In genomic region chr3R:8306188-8306926, dm6 we compare ENCODE assay signal across 5 fruit fly cellular contexts.
A peak's percentile ranks its signal among the peaks of the same experiment; 100 is the strongest.
TF ChIP-seq lines count a peak whose summit lies in the region.

No protein-coding gene starts in this region.

- peak; percentile 20 to 50 for TF ChIP-seq CTCF in S2 (optimal IDR thresholded peaks at IDR 0.05; lab: Kevin White, UChicago)
- TF ChIP-seq CTCF in whole organism, embryonic (GFP tag; optimal IDR thresholded peaks at IDR 0.05; lab: Kevin White, UChicago): peak; percentile 73

TF ChIP-seq in whole organism, adult, 20 proteins besides CTCF, POLR2A, EP300 and RAD21:
- TF ChIP-seq CG12768 (GFP tag; optimal IDR thresholded peaks at IDR 0.05; lab: Kevin White, UChicago) (peak; percentile 2), pad (GFP tag; optimal IDR thresholded peaks at IDR 0.05; lab: Kevin White, UChicago) (peak; percentile 99), CG1620 (GFP tag; optimal IDR thresholded peaks at IDR 0.05; lab: Kevin White, UChicago) (no peak), kay (GFP tag; lab: Kevin White, UChicago; ENCODE audit: borderline replicate concordance) (no peak)

TF ChIP-seq in whole organism, embryonic, 481 proteins besides CTCF, POLR2A, EP300 and RAD21 (continues in another document):
- TF ChIP-seq CG15601 (tag; optimal IDR thresholded peaks at IDR 0.05; lab: Kevin White, UChicago): peak; percentile 5
- TF ChIP-seq CG3407 (GFP tag; optimal IDR thresholded peaks at IDR 0.05; lab: Kevin White, UChicago): peak; percentile 3
- peak; percentile 9; the same call in 1 of the 2 replicates for TF ChIP-seq CG32767 (GFP tag; IDR thresholded peaks at IDR 0.05; lab: Robert Waterston, UW)
- TF ChIP-seq CG3281 (GFP tag; optimal IDR thresholded peaks at IDR 0.05; lab: Kevin White, UChicago): no peak
- TF ChIP-seq amos (GFP tag; IDR thresholded peaks at IDR 0.05; lab: Robert Waterston, UW; ENCODE audit: partially characterized antibody): peak; percentile 68
- no peak for TF ChIP-seq MESR4 (GFP tag; optimal IDR thresholded peaks at IDR 0.05; lab: Kevin White, UChicago)
- TF ChIP-seq MTF-1 (GFP tag; optimal IDR thresholded peaks at IDR 0.05; lab: Kevin White, UChicago; ENCODE audit: borderline replicate concordance): no peak
- TF ChIP-seq trem (tag; optimal IDR thresholded peaks at IDR 0.05; lab: Kevin White, UChicago): peak; percentile 6
- peak; percentile 55 for TF ChIP-seq cwo (GFP tag; optimal IDR thresholded peaks at IDR 0.05; lab: Kevin White, UChicago)
- no peak for TF ChIP-seq PHDP (tag; optimal IDR thresholded peaks at IDR 0.05; lab: Kevin White, UChicago)
- no peak for TF ChIP-seq CG6813 (GFP tag; optimal IDR thresholded peaks at IDR 0.05; lab: Kevin White, UChicago)
- TF ChIP-seq CoRest (tag; optimal IDR thresholded peaks at IDR 0.05; lab: Kevin White, UChicago): no peak
- TF ChIP-seq Scr (GFP tag; IDR thresholded peaks at IDR 0.05; lab: Robert Waterston, UW; ENCODE audit: partially characterized antibody): peak; percentile 19
- no peak for TF ChIP-seq Kr (GFP tag; optimal IDR thresholded peaks at IDR 0.05; lab: Kevin White, UChicago)
- TF ChIP-seq Dll (GFP tag; IDR thresholded peaks at IDR 0.05; lab: Robert Waterston, UW; ENCODE audit: partially characterized antibody): peak; percentile 25; the same call in 1 of the 4 replicates
- peak; percentile 91 for TF ChIP-seq crol (GFP tag; IDR thresholded peaks at IDR 0.05; lab: Robert Waterston, UW)
- TF ChIP-seq CG33557 (GFP tag; optimal IDR thresholded peaks at IDR 0.05; lab: Kevin White, UChicago): peak; percentile 8
- TF ChIP-seq Doc3 (GFP tag; IDR thresholded peaks at IDR 0.05; lab: Robert Waterston, UW; ENCODE audit: partially characterized antibody): no peak
- no peak for TF ChIP-seq sc (optimal IDR thresholded peaks at IDR 0.05; lab: Kevin White, UChicago)
- TF ChIP-seq sc (GFP tag; optimal IDR thresholded peaks at IDR 0.05; lab: Kevin White, UChicago): no peak
- no peak for TF ChIP-seq sqz (GFP tag; optimal IDR thresholded peaks at IDR 0.05; lab: Kevin White, UChicago)
- no peak for TF ChIP-seq CG18619 (GFP tag; optimal IDR thresholded peaks at IDR 0.05; lab: Kevin White, UChicago)
- no peak for TF ChIP-seq CG4328 (GFP tag; optimal IDR thresholded peaks at IDR 0.05; lab: Kevin White, UChicago)
- TF ChIP-seq bbx (GFP tag; IDR thresholded peaks at IDR 0.05; lab: Robert Waterston, UW; ENCODE audit: partially characterized antibody): peak; percentile 62; the same call in 1 of the 2 replicates
- peak; percentile 73 for TF ChIP-seq Sry-β (GFP tag; optimal IDR thresholded peaks at IDR 0.05; lab: Kevin White, UChicago)
- TF ChIP-seq onecut (GFP tag; IDR thresholded peaks at IDR 0.05; lab: Robert Waterston, UW): 0 out of 2 replicates have a peak, but pooled peaks have one; percentile 5

TF ChIP-seq in whole organism, prepupa, 60 proteins besides CTCF, POLR2A, EP300 and RAD21:
- TF ChIP-seq fkh (GFP tag; optimal IDR thresholded peaks at IDR 0.05; lab: Kevin White, UChicago): peak; percentile 59
- TF ChIP-seq ss (GFP tag; optimal IDR thresholded peaks at IDR 0.05; lab: Kevin White, UChicago): no peak
- peak; percentile 49 for TF ChIP-seq Eip78C (GFP tag; lab: Kevin White, UChicago)

TF ChIP-seq in whole organism, wandering third instar larva, 38 proteins besides CTCF, POLR2A, EP300 and RAD21:
- peak; percentile 82 for TF ChIP-seq sage (GFP tag; optimal IDR thresholded peaks at IDR 0.05; lab: Kevin White, UChicago)
- peak in 1 of 2 experiments; percentile 20 for TF ChIP-seq foxo (GFP tag; optimal IDR thresholded peaks at IDR 0.05; lab: Kevin White, UChicago)
- no peak for TF ChIP-seq Hr83 (GFP tag; optimal IDR thresholded peaks at IDR 0.05; lab: Kevin White, UChicago; ENCODE audit: poor library complexity, severe bottlenecking)
